Fruit fly (Drosophila melanogaster): ENCODE measurements around the gene CG10428.
A peak's percentile ranks its signal among the peaks of the same experiment; 100 is the strongest.

Gene CG10428

DNA sequence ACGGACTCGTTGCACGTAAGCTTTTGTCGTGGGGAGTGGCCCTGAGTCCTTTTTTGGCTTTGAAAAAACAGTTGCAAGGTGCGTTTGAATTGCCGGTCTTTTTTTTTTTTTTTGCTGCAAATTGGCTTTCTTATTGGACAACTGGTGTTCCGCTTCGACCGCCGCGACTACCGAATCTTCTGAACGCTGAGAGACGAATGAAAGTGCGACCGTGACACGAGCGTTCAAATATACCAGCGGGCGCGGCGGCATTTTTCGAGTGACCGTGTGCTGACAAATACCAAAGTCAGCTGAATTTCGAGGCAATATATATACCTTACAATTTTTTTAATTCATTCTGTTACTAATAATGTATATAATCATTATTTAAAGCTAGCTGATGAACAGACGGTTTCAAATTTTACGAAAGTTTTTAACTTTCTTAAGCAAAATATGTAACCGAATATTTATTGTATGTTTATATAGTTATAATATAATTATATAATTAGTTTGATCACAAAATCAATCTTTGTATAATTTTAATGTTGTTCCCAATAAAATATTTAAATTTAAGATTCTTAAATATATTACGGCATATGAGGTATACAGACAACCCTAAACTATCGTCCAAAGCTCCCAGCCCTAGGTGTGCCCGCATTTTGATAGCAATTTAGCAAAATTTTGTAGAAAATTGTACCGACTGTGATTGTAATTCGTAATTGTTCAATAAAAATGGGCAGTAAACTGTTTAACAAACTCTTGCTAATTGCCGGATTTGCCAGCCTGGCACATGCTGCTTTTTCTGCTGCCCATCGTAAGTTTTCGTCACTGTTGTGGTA is 38.6 kb downstream of the CG10428 start, which contains the start of the genes Swip-1 and EMC5 (continued):
- TF ChIP-seq tin (GFP tag; optimal IDR thresholded peaks at IDR 0.05) (peak; percentile 56), bigmax (GFP tag; optimal IDR thresholded peaks at IDR 0.05) (no peak), Asciz (GFP tag; optimal IDR thresholded peaks at IDR 0.05) (no peak), grn (GFP tag; optimal IDR thresholded peaks at IDR 0.05) (no peak), CG17568 (GFP tag; optimal IDR thresholded peaks at IDR 0.05) (no peak), CG11504 (tag; optimal IDR thresholded peaks at IDR 0.05) (peak; percentile 75), lola (GFP tag; optimal IDR thresholded peaks at IDR 0.05) (peak in 1 of 3 experiments; percentile 72), kni (GFP tag; optimal IDR thresholded peaks at IDR 0.05) (no peak), pnt (GFP tag; optimal IDR thresholded peaks at IDR 0.05) (no peak), pb (GFP tag; optimal IDR thresholded peaks at IDR 0.05) (no peak), CG3407 (GFP tag; optimal IDR thresholded peaks at IDR 0.05) (peak; percentile 13), vvl (GFP tag; IDR thresholded peaks at IDR 0.05) (0 out of 2 replicates have a peak, but pooled peaks have one; percentile 61), CG8478 (optimal IDR thresholded peaks at IDR 0.05) (no peak), hb (GFP tag; IDR thresholded peaks at IDR 0.05; ENCODE audit: partially characterized antibody) (peak; percentile 42; the same call in 1 of the 3 replicates), MTF-1 (GFP tag; optimal IDR thresholded peaks at IDR 0.05; ENCODE audit: borderline replicate concordance) (no peak), CG13287 (GFP tag; IDR thresholded peaks at IDR 0.05; ENCODE audit: partially characterized antibody) (peak; percentile 57), tio (GFP tag; optimal IDR thresholded peaks at IDR 0.05) (peak; percentile 17), CG33213 (GFP tag; optimal IDR thresholded peaks at IDR 0.05) (no peak), CG10366 (GFP tag; IDR thresholded peaks at IDR 0.05) (no peak), Atf3 (GFP tag; optimal IDR thresholded peaks at IDR 0.05) (no peak), bowl (GFP tag; IDR thresholded peaks at IDR 0.05) (no peak), CG34376 (GFP tag; optimal IDR thresholded peaks at IDR 0.05) (peak; percentile 15), CG31441 (GFP tag; IDR thresholded peaks at IDR 0.05) (peak; percentile 83), zfh2 (GFP tag; optimal IDR thresholded peaks at IDR 0.05) (peak; percentile 13), tap (tag; optimal IDR thresholded peaks at IDR 0.05) (peak; percentile 45), CG6689 (GFP tag; IDR thresholded peaks at IDR 0.05) (peak; percentile 66), Bgb (GFP tag; IDR thresholded peaks at IDR 0.05; ENCODE audit: partially characterized antibody) (peak; percentile 47), Dip3 (GFP tag; optimal IDR thresholded peaks at IDR 0.05) (no peak), D19A (tag; optimal IDR thresholded peaks at IDR 0.05) (peak; percentile 55), CG2875 (GFP tag; optimal IDR thresholded peaks at IDR 0.05) (no peak), CG3163 (GFP tag; optimal IDR thresholded peaks at IDR 0.05) (peak; percentile 2), Vsx1 (GFP tag; optimal IDR thresholded peaks at IDR 0.05) (peak; percentile 45), Usf (GFP tag; optimal IDR thresholded peaks at IDR 0.05) (peak; percentile 4), Taf1 (GFP tag; IDR thresholded peaks at IDR 0.05) (0 out of 2 replicates have a peak, but pooled peaks have one; percentile 5), Camta (GFP tag; optimal IDR thresholded peaks at IDR 0.05) (no peak), Kr (GFP tag; optimal IDR thresholded peaks at IDR 0.05) (no peak), oc (tag; optimal IDR thresholded peaks at IDR 0.05) (no peak), sima (GFP tag; optimal IDR thresholded peaks at IDR 0.05) (no peak), mld (GFP tag; IDR thresholded peaks at IDR 0.05; ENCODE audit: partially characterized antibody) (no peak), D (optimal IDR thresholded peaks at IDR 0.05) (no peak), D (GFP tag; optimal IDR thresholded peaks at IDR 0.05) (peak; percentile 14), peb (GFP tag; IDR thresholded peaks at IDR 0.05) (no peak), Gsc (GFP tag; IDR thresholded peaks at IDR 0.05) (no peak), Adf1 (GFP tag; IDR thresholded peaks at IDR 0.05) (no peak), Six4 (GFP tag; optimal IDR thresholded peaks at IDR 0.05) (peak; percentile 31), Nf-YB (GFP tag; optimal IDR thresholded peaks at IDR 0.05) (no peak), Ravus (GFP tag; IDR thresholded peaks at IDR 0.05) (no peak), CG2129 (GFP tag; IDR thresholded peaks at IDR 0.05; ENCODE audit: partially characterized antibody) (0 out of 2 replicates have a peak, but pooled peaks have one; percentile 12), CG16863 (GFP tag; optimal IDR thresholded peaks at IDR 0.05) (no peak)
